Fruit fly (Drosophila melanogaster): ENCODE results near the gene Ctps.

dm6 chr3L:15161549-15161948, 63.8 kb downstream of the Ctps start, which contains the start of gene CG6878:
- peak; percentile 75 to 91 for TF ChIP-seq CTCF (optimal IDR thresholded peaks at IDR 0.05)
- no peak for TF ChIP-seq CG8478 (optimal IDR thresholded peaks at IDR 0.05)
